Worm (Caenorhabditis elegans): ENCODE results near the gene C24A3.2.

DNA sequence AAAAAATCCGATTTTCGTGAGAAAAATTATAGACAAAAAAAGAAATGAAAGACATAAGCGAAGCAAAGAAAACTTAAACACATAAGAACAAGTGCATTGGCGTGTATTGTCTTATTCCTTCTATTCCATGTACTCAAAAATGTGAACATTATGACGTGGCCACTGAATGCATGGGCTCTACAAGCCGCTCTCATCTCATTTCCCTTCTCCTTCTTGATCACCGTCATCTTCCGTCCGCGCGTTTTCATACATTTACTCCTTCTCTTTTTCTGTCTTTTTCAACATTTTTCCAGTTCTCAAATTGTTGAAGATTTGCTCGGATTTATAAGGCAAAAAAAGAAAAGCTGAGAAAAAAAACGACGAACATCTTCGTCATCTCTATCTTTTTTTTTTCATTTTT lies 17.2 kb downstream of the C24A3.2 start:
- no peak for TF ChIP-seq ama-1 (optimal IDR thresholded peaks at IDR 0.05)
- TF ChIP-seq fax-1 (tag; optimal IDR thresholded peaks at IDR 0.05), result no peak
- no peak for TF ChIP-seq elt-4 (tag; optimal IDR thresholded peaks at IDR 0.05)
- TF ChIP-seq K09A11.1 (tag; optimal IDR thresholded peaks at IDR 0.05; ENCODE audit: insufficient read depth), result no peak
- TF ChIP-seq pqm-1 (tag; optimal IDR thresholded peaks at IDR 0.05), result no peak
- TF ChIP-seq madf-2 (tag; optimal IDR thresholded peaks at IDR 0.05), result no peak
- no peak for TF ChIP-seq tbx-2 (tag; optimal IDR thresholded peaks at IDR 0.05)
- TF ChIP-seq lim-6 (tag; optimal IDR thresholded peaks at IDR 0.05), result no peak
- TF ChIP-seq C08G9.2 (tag; optimal IDR thresholded peaks at IDR 0.05), result no peak
- no peak for TF ChIP-seq rnt-1 (tag; optimal IDR thresholded peaks at IDR 0.05)
- no peak for TF ChIP-seq tbx-7 (tag; optimal IDR thresholded peaks at IDR 0.05)

Measured in whole organism, late embryonic.